Worm (Caenorhabditis elegans) whole organism, L1 larva: ENCODE results near the gene kbp-4.

Experiments used
- C16A3.4 ChIP-seq: fragments of 150-350 bp; optimal IDR thresholded peaks from 2 replicates; lab custom pipeline; 2014; ENCODE audit warnings: missing biosample characterization, missing genetic modification characterization
- F16B12.6 ChIP-seq: fragments of 150-350 bp; optimal IDR thresholded peaks from 2 replicates; lab custom pipeline; 2014; ENCODE audit warnings: missing biosample characterization, missing genetic modification characterization
- aha-1 ChIP-seq: fragments of 150-350 bp; optimal IDR thresholded peaks from 2 replicates; lab custom pipeline; 2014; ENCODE audit warnings: missing biosample characterization, missing genetic modification characterization
- aly-2 ChIP-seq: fragments of 150-350 bp; optimal IDR thresholded peaks from 2 replicates; lab custom pipeline; 2014; ENCODE audit warnings: missing biosample characterization, missing genetic modification characterization
- blmp-1 ChIP-seq: fragments of 150-350 bp; optimal IDR thresholded peaks from 2 replicates; lab custom pipeline; 2014; ENCODE audit warnings: missing biosample characterization, missing genetic modification characterization
- ceh-82 ChIP-seq, 3 experiments: fragments of 150-350 bp in 1 of 3; sonication (generic microtip) in 2 of 3; optimal IDR thresholded peaks; 2 replicates each; lab custom pipeline; 2014 to 2017; ENCODE audit warnings: missing biosample characterization in 3 of 3, missing genetic modification characterization in 3 of 3
- ceh-88 ChIP-seq: fragments of 200-800 bp; sonication (Bioruptor generic); IDR thresholded peaks from 2 replicates; pipeline ENCODE4 v1.3.6; 2022; ENCODE audit warnings: missing genetic modification characterization, missing compliant biosample characterization
- dpl-1 ChIP-seq, 3 experiments: fragments of 150-350 bp in 2 of 3; sonication (generic microtip) in 1 of 3; optimal IDR thresholded peaks; 2 replicates each; lab custom pipeline; 2014 to 2017; ENCODE audit warnings: missing biosample characterization in 3 of 3, missing genetic modification characterization in 3 of 3, missing genetic modification reagents in 3 of 3
- dsc-1 ChIP-seq: sonication (generic microtip); optimal IDR thresholded peaks from 2 replicates; lab custom pipeline; 2016; ENCODE audit warnings: mild to moderate bottlenecking, missing genetic modification characterization, missing compliant biosample characterization
- egl-27 ChIP-seq, 2 experiments: fragments of 150-350 bp in 1 of 2; sonication (generic microtip); optimal IDR thresholded peaks; 3 replicates each; lab custom pipeline; 2017 to 2018; ENCODE audit warnings: missing biosample characterization in 2 of 2, missing genetic modification characterization in 2 of 2, missing genetic modification reagents in 2 of 2
- elt-2 ChIP-seq: sonication (generic microtip); optimal IDR thresholded peaks from 2 replicates; lab custom pipeline; 2016; ENCODE audit warnings: missing genetic modification characterization, mild to moderate bottlenecking, inconsistent platforms, missing compliant biosample characterization, missing genetic modification reagents
- hlh-4 ChIP-seq: sonication (generic microtip); optimal IDR thresholded peaks from 2 replicates; lab custom pipeline; 2016; ENCODE audit warnings: mild to moderate bottlenecking, missing genetic modification characterization, missing compliant biosample characterization
- hpl-2 ChIP-seq: fragments of 150-350 bp; optimal IDR thresholded peaks from 2 replicates; lab custom pipeline; 2014; ENCODE audit warnings: missing biosample characterization, missing genetic modification reagents, missing genetic modification characterization
- irx-1 ChIP-seq: sonication (generic microtip); optimal IDR thresholded peaks from 2 replicates; lab custom pipeline; 2016; ENCODE audit warnings: missing genetic modification characterization, missing compliant biosample characterization
- isw-1 ChIP-seq: fragments of 200-800 bp; sonication (Bioruptor generic); IDR thresholded peaks from 2 replicates; pipeline ENCODE4 v1.3.6; 2022; ENCODE audit warnings: missing genetic modification characterization, missing compliant biosample characterization
- lin-14 ChIP-seq: fragments of 200-800 bp; sonication (Bioruptor generic); optimal IDR thresholded peaks from 2 replicates; lab custom pipeline; 2018; ENCODE audit warnings: mild to moderate bottlenecking, missing genetic modification characterization, moderate library complexity, missing compliant biosample characterization
- lin-15B ChIP-seq: fragments of 150-350 bp; sonication (generic microtip); optimal IDR thresholded peaks from 3 replicates; lab custom pipeline; 2014; ENCODE audit warnings: missing biosample characterization, missing genetic modification characterization
- lin-39 ChIP-seq: fragments of 150-350 bp; optimal IDR thresholded peaks from 2 replicates; lab custom pipeline; 2014; ENCODE audit warnings: missing biosample characterization, missing genetic modification reagents, missing genetic modification characterization
- nhr-12 ChIP-seq: sonication (generic microtip); optimal IDR thresholded peaks from 2 replicates; lab custom pipeline; 2017; ENCODE audit warnings: missing biosample characterization, missing genetic modification characterization
- nhr-28 ChIP-seq: fragments of 150-350 bp; optimal IDR thresholded peaks from 2 replicates; lab custom pipeline; 2014; ENCODE audit warnings: missing biosample characterization, missing genetic modification characterization
- nhr-47 ChIP-seq: sonication (generic microtip); optimal IDR thresholded peaks from 2 replicates; lab custom pipeline; 2016; ENCODE audit warnings: mild to moderate bottlenecking, missing genetic modification characterization, moderate library complexity, missing compliant biosample characterization
- nhr-71 ChIP-seq: sonication (generic microtip); optimal IDR thresholded peaks from 2 replicates; lab custom pipeline; 2016; ENCODE audit warnings: mild to moderate bottlenecking, missing genetic modification characterization, moderate library complexity, missing compliant biosample characterization
- nhr-85 ChIP-seq: sonication (generic microtip); peaks from one replicate; lab custom pipeline; 2016; ENCODE audit warnings: missing genetic modification characterization, inconsistent platforms, missing compliant biosample characterization
- pag-3 ChIP-seq: sonication (generic microtip); optimal IDR thresholded peaks from 2 replicates; lab custom pipeline; 2017; ENCODE audit warnings: missing genetic modification characterization, mild to moderate bottlenecking, missing compliant biosample characterization, antibody characterized with exemption, borderline replicate concordance; ENCODE audit not compliant: insufficient read depth
- pax-3 ChIP-seq: fragments of 200-800 bp; sonication (Bioruptor generic); optimal IDR thresholded peaks from 2 replicates; lab custom pipeline; 2018; ENCODE audit warnings: mild to moderate bottlenecking, missing genetic modification characterization, moderate library complexity, missing compliant biosample characterization
- pqm-1 ChIP-seq: sonication (generic microtip); optimal IDR thresholded peaks from 3 replicates; lab custom pipeline; 2017; ENCODE audit warnings: missing biosample characterization, missing genetic modification characterization
- rnt-1 ChIP-seq: sonication (generic microtip); optimal IDR thresholded peaks from 2 replicates; lab custom pipeline; 2016; ENCODE audit warnings: mild to moderate bottlenecking, missing genetic modification characterization, moderate library complexity, missing compliant biosample characterization
- snu-23 ChIP-seq: sonication (generic microtip); optimal IDR thresholded peaks from 2 replicates; lab custom pipeline; 2016; ENCODE audit warnings: missing genetic modification characterization, missing compliant biosample characterization
- sup-37 ChIP-seq: fragments of 200-800 bp; sonication (Bioruptor generic); optimal IDR thresholded peaks from 2 replicates; lab custom pipeline; 2018; ENCODE audit warnings: mild to moderate bottlenecking, missing genetic modification characterization, missing compliant biosample characterization
- swsn-7 ChIP-seq: sonication (generic microtip); optimal IDR thresholded peaks from 2 replicates; lab custom pipeline; 2016; ENCODE audit warnings: missing genetic modification characterization, missing compliant biosample characterization
- unc-130 ChIP-seq: fragments of 150-350 bp; optimal IDR thresholded peaks from 2 replicates; lab custom pipeline; 2017; ENCODE audit warnings: missing biosample characterization, missing genetic modification characterization, inconsistent platforms
- unc-62 ChIP-seq: fragments of 150-350 bp; optimal IDR thresholded peaks from 2 replicates; lab custom pipeline; 2014; ENCODE audit warnings: missing biosample characterization, missing genetic modification reagents, missing genetic modification characterization
- unc-86 ChIP-seq: sonication (generic microtip); optimal IDR thresholded peaks from 2 replicates; lab custom pipeline; 2016; ENCODE audit warnings: missing genetic modification characterization, missing compliant biosample characterization
- vab-15 ChIP-seq: sonication (generic microtip); optimal IDR thresholded peaks from 2 replicates; lab custom pipeline; 2017; ENCODE audit warnings: missing genotype, mild to moderate bottlenecking, missing genetic modification characterization, missing compliant biosample characterization
- zag-1 ChIP-seq: fragments of 150-350 bp; optimal IDR thresholded peaks from 2 replicates; lab custom pipeline; 2014; ENCODE audit warnings: missing biosample characterization, missing genetic modification characterization
- zip-4 ChIP-seq: fragments of 200-800 bp; sonication (Bioruptor generic); optimal IDR thresholded peaks from 2 replicates; lab custom pipeline; 2018; ENCODE audit warnings: mild to moderate bottlenecking, missing genetic modification characterization, moderate library complexity, missing compliant biosample characterization
- ztf-11 ChIP-seq, 2 experiments: sonication (generic microtip); optimal IDR thresholded peaks; 2 replicates each; lab custom pipeline; 2016 to 2017; ENCODE audit warnings: missing genetic modification characterization in 2 of 2, missing biosample characterization in 1 of 2, missing compliant biosample characterization in 1 of 2
- ztf-4 ChIP-seq: fragments of 150-350 bp; optimal IDR thresholded peaks from 2 replicates; lab custom pipeline; 2014; ENCODE audit warnings: missing biosample characterization, missing genetic modification characterization

kbp-4 gene

DNA sequence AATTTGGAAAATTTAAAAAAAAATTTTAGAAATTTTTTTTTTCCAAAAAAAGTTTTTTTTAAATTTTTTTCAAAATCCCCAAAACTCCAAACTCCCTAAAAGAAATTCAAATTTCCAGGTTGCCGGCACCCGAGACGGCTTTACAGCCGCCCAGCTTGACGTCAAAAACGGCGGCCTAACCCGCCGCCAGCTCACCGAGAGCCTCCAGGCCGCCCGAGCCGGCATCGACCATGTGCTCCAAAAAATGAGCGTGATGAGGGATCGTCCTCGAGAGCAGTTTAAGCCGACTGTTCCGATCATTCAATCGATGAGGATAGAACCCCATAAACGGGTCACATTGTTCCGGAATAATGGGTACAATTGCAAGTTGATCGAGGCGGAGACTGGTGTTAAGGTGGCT lies 36.9 kb upstream of the kbp-4 start:
- TF ChIP-seq unc-130 (tag; lab: Kevin White, UChicago) (no peak), lin-14 (no peak), ceh-88 (no peak), swsn-7 (tag; lab: Kevin White, UChicago) (no peak), zag-1 (tag; lab: Kevin White, UChicago) (no peak), lin-39 (tag; lab: Kevin White, UChicago) (no peak), ztf-11 (tag; optimal IDR thresholded peaks at IDR 0.05; lab: Kevin White, UChicago) (no peak), zip-4 (GFP tag; lab: Kevin White, UChicago) (no peak), sup-37 (GFP tag; lab: Kevin White, UChicago) (no peak), irx-1 (tag; lab: Kevin White, UChicago) (no peak), pax-3 (tag; lab: Kevin White, UChicago) (no peak), nhr-71 (tag; lab: Kevin White, UChicago) (no peak), ceh-82 (tag; optimal IDR thresholded peaks at IDR 0.05; lab: Kevin White, UChicago) (no peak), nhr-47 (tag; lab: Kevin White, UChicago) (no peak), rnt-1 (no peak), aha-1 (no peak), aly-2 (tag; lab: Kevin White, UChicago) (no peak)

DNA sequence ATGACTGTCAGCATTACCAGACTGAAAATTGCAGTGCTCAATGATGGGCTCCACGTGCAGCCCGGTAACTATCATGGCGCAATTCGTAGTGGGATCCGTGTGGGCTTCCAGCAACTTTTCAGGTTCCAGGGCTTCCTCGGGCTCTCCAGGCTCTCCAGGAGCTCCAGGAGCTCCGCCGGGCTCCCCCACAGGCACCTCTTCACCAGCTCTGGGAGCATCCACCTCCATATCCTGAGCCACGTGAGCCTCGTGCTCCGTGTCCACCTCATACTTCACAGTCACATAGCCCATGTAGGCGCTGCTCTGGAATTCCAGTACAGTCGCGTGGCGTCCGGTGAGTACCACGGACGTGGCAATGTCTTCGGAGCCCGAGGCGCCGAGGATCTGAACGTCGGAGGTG lies 28.8 kb upstream of the kbp-4 start:
- TF ChIP-seq ztf-11 (tag; optimal IDR thresholded peaks at IDR 0.05; lab: Kevin White, UChicago) (no peak), unc-86 (no peak), dsc-1 (no peak), elt-2 (tag; lab: Kevin White, UChicago) (no peak), pqm-1 (tag; lab: Kevin White, UChicago) (no peak), lin-39 (tag; lab: Kevin White, UChicago) (no peak), nhr-12 (tag; lab: Kevin White, UChicago) (no peak), snu-23 (GFP tag; lab: Kevin White, UChicago) (no peak), isw-1 (GFP tag; lab: Robert Waterston, UW) (no peak), irx-1 (tag; lab: Kevin White, UChicago) (no peak), nhr-85 (no peak), F16B12.6 (tag; lab: Kevin White, UChicago) (no peak), vab-15 (tag; lab: Kevin White, UChicago) (no peak)

DNA sequence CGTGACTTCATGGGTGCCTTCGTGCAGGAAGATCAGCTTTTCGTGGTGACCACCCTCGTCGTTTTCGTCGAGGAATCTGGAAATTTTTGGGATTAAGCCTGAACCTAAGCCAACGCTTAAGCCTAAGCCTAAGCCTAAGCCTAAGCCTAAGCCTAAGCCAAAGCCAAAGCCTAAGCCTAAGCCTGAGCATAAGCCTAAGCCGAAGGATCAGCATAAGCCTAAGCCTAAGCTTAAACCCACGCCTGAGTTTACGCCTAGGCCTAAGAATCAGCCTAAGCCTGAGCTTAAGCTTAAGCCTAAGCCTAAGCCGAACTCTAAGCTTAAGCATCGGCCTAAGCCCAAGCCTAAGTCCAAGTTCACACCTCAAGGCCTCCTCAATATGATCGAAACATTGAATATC lies 28.4 kb upstream of the kbp-4 start:
- TF ChIP-seq C16A3.4 (tag; lab: Kevin White, UChicago), result no peak
- no peak for TF ChIP-seq hlh-4
- no peak for TF ChIP-seq lin-15B (tag; lab: Kevin White, UChicago)
- TF ChIP-seq dpl-1 (GFP tag; optimal IDR thresholded peaks at IDR 0.05; lab: Kevin White, UChicago), result no peak
- TF ChIP-seq, all 84 proteins: peak for 0

- peak; percentile 48 for TF ChIP-seq nhr-85
- TF ChIP-seq pag-3 (tag; lab: Kevin White, UChicago), result no peak
- TF ChIP-seq unc-62, result no peak
- no peak for TF ChIP-seq nhr-28
- no peak for TF ChIP-seq egl-27 (tag; optimal IDR thresholded peaks at IDR 0.05; lab: Kevin White, UChicago)
- no peak for TF ChIP-seq hpl-2
- TF ChIP-seq zip-4 (GFP tag; lab: Kevin White, UChicago), result no peak
- no peak for TF ChIP-seq ztf-4 (tag; lab: Kevin White, UChicago)
- TF ChIP-seq blmp-1 (tag; lab: Kevin White, UChicago), result peak; percentile 7
Measured at ce11 chrIII:1053067-1053466, 27.6 kb upstream of the kbp-4 start, which contains the start of gene fbxo-11.2. Gene fbxo-11.2 (minus strand): TSS chrIII:1053242.
